Worm (Caenorhabditis elegans) whole organism, late embryonic: Measurements from ENCODE around the gene ccar-1.

ENCODE experiments used
- C08G9.2 ChIP-seq: sonication (generic microtip); optimal IDR thresholded peaks from 2 replicates; lab custom pipeline; 2016; ENCODE audit warnings: mild to moderate bottlenecking, missing genetic modification characterization, moderate library complexity, missing compliant biosample characterization
- K02D7.2 ChIP-seq: sonication (generic microtip); optimal IDR thresholded peaks from 2 replicates; lab custom pipeline; 2017; ENCODE audit warnings: mild to moderate bottlenecking, missing genetic modification characterization, missing compliant biosample characterization
- T23F11.4 ChIP-seq: fragments of 200-800 bp; sonication (Bioruptor generic); optimal IDR thresholded peaks from 2 replicates; lab custom pipeline; 2018; ENCODE audit warnings: mild to moderate bottlenecking, missing genetic modification characterization, missing compliant biosample characterization
- Y22D7AL.16 ChIP-seq: sonication (generic microtip); optimal IDR thresholded peaks from 2 replicates; lab custom pipeline; 2016; ENCODE audit warnings: missing genetic modification characterization, missing compliant biosample characterization
- ama-1 ChIP-seq: fragments of 150-350 bp; optimal IDR thresholded peaks from 2 replicates; lab custom pipeline; 2014
- ceh-18 ChIP-seq: sonication (generic microtip); optimal IDR thresholded peaks from 2 replicates; lab custom pipeline; 2016; ENCODE audit warnings: missing genetic modification characterization, missing compliant biosample characterization
- ceh-19 ChIP-seq: fragments of 200-800 bp; sonication (Bioruptor generic); optimal IDR thresholded peaks from 2 replicates; lab custom pipeline; 2018; ENCODE audit warnings: mild to moderate bottlenecking, missing genetic modification characterization, missing compliant biosample characterization
- ceh-2 ChIP-seq: sonication (generic microtip); optimal IDR thresholded peaks from 2 replicates; lab custom pipeline; 2016; ENCODE audit warnings: missing genotype, missing genetic modification characterization, missing compliant biosample characterization
- ceh-30 ChIP-seq: fragments of 150-350 bp; optimal IDR thresholded peaks from 2 replicates; lab custom pipeline; 2014; ENCODE audit warnings: missing biosample characterization, missing genetic modification characterization
- ceh-31 ChIP-seq: sonication (generic microtip); optimal IDR thresholded peaks from 2 replicates; lab custom pipeline; 2016; ENCODE audit warnings: missing genetic modification characterization, missing compliant biosample characterization
- ceh-48 ChIP-seq: sonication (generic microtip); optimal IDR thresholded peaks from 2 replicates; lab custom pipeline; 2016; ENCODE audit warnings: missing genetic modification characterization, inconsistent platforms, missing compliant biosample characterization
- ceh-9 ChIP-seq: sonication (generic microtip); optimal IDR thresholded peaks from 2 replicates; lab custom pipeline; 2016; ENCODE audit warnings: mild to moderate bottlenecking, missing genetic modification characterization, inconsistent platforms, missing compliant biosample characterization
- che-1 ChIP-seq: sonication (generic microtip); optimal IDR thresholded peaks from 2 replicates; lab custom pipeline; 2016; ENCODE audit warnings: mild to moderate bottlenecking, missing genetic modification characterization, missing compliant biosample characterization
- dmd-4 ChIP-seq: sonication (generic microtip); optimal IDR thresholded peaks from 2 replicates; lab custom pipeline; 2016; ENCODE audit warnings: borderline replicate concordance, missing genetic modification characterization, missing compliant biosample characterization
- dve-1 ChIP-seq: sonication (generic microtip); optimal IDR thresholded peaks from 2 replicates; lab custom pipeline; 2017; ENCODE audit warnings: antibody characterized with exemption, mild to moderate bottlenecking, missing genetic modification characterization, missing compliant biosample characterization
- elt-2 ChIP-seq: sonication (generic microtip); optimal IDR thresholded peaks from 2 replicates; lab custom pipeline; 2016; ENCODE audit warnings: missing genetic modification reagents, missing genetic modification characterization, missing compliant biosample characterization
- elt-4 ChIP-seq: sonication (generic microtip); optimal IDR thresholded peaks from 2 replicates; lab custom pipeline; 2016; ENCODE audit warnings: missing genetic modification characterization, missing compliant biosample characterization
- eyg-1 ChIP-seq: sonication (generic microtip); optimal IDR thresholded peaks from 2 replicates; lab custom pipeline; 2016; ENCODE audit warnings: missing genotype, missing genetic modification characterization, missing compliant biosample characterization
- fkh-6 ChIP-seq: sonication (generic microtip); optimal IDR thresholded peaks from 2 replicates; lab custom pipeline; 2016; ENCODE audit warnings: missing genetic modification characterization, missing compliant biosample characterization
- gmeb-2 ChIP-seq: sonication (generic microtip); optimal IDR thresholded peaks from 2 replicates; lab custom pipeline; 2016; ENCODE audit warnings: missing genetic modification characterization, inconsistent platforms, missing compliant biosample characterization
- hlh-13 ChIP-seq: fragments of 200-800 bp; sonication (Bioruptor generic); optimal IDR thresholded peaks from 2 replicates; lab custom pipeline; 2018; ENCODE audit warnings: mild to moderate bottlenecking, missing genetic modification characterization, missing compliant biosample characterization
- hlh-15 ChIP-seq: sonication (generic microtip); optimal IDR thresholded peaks from 2 replicates; lab custom pipeline; 2016; ENCODE audit warnings: missing genetic modification characterization, missing compliant biosample characterization
- hlh-30 ChIP-seq: sonication (generic microtip); optimal IDR thresholded peaks from 2 replicates; lab custom pipeline; 2017; ENCODE audit warnings: antibody characterized with exemption, missing genetic modification characterization, missing compliant biosample characterization; ENCODE audit not compliant: insufficient read depth
- hlh-6 ChIP-seq: sonication (generic microtip); optimal IDR thresholded peaks from 2 replicates; lab custom pipeline; 2016; ENCODE audit warnings: missing genotype, missing genetic modification characterization, missing compliant biosample characterization
- mec-3 ChIP-seq: sonication (generic microtip); optimal IDR thresholded peaks from 2 replicates; lab custom pipeline; 2016; ENCODE audit warnings: borderline replicate concordance, missing genetic modification characterization, missing compliant biosample characterization
- nfya-1 ChIP-seq: sonication (generic microtip); optimal IDR thresholded peaks from 2 replicates; lab custom pipeline; 2017; ENCODE audit warnings: missing genetic modification characterization, mild to moderate bottlenecking, missing compliant biosample characterization, antibody characterized with exemption, moderate library complexity
- nhr-232 ChIP-seq: sonication (generic microtip); optimal IDR thresholded peaks from 2 replicates; lab custom pipeline; 2016; ENCODE audit warnings: missing genetic modification characterization, missing compliant biosample characterization
- npax-4 ChIP-seq: sonication (generic microtip); optimal IDR thresholded peaks from 2 replicates; lab custom pipeline; 2016; ENCODE audit warnings: missing genetic modification characterization, missing compliant biosample characterization
- pag-3 ChIP-seq: sonication (generic microtip); optimal IDR thresholded peaks from 2 replicates; lab custom pipeline; 2016; ENCODE audit warnings: missing compliant biosample characterization, missing genetic modification characterization, borderline replicate concordance
- pat-9 ChIP-seq: fragments of 200-800 bp; sonication (Bioruptor generic); optimal IDR thresholded peaks from 2 replicates; lab custom pipeline; 2018; ENCODE audit warnings: mild to moderate bottlenecking, missing genetic modification characterization, moderate library complexity, missing compliant biosample characterization
- pax-1 ChIP-seq: fragments of 150-350 bp; optimal IDR thresholded peaks from 2 replicates; lab custom pipeline; 2014; ENCODE audit warnings: missing biosample characterization, missing genetic modification characterization
- pha-2 ChIP-seq: sonication (generic microtip); optimal IDR thresholded peaks from 2 replicates; lab custom pipeline; 2017; ENCODE audit warnings: mild to moderate bottlenecking, missing genetic modification characterization, missing compliant biosample characterization
- pha-4 ChIP-seq: fragments of 150-350 bp; optimal IDR thresholded peaks from 2 replicates; lab custom pipeline; 2018; ENCODE audit warnings: missing biosample characterization, missing genetic modification reagents, missing genetic modification characterization
- pqm-1 ChIP-seq: sonication (generic microtip); optimal IDR thresholded peaks from 2 replicates; lab custom pipeline; 2016; ENCODE audit warnings: missing genetic modification characterization, missing compliant biosample characterization
- pros-1 ChIP-seq: fragments of 150-350 bp; optimal IDR thresholded peaks from 2 replicates; lab custom pipeline; 2014; ENCODE audit warnings: missing biosample characterization, missing genetic modification reagents, missing genetic modification characterization
- sdc-2 ChIP-seq: sonication (generic microtip); optimal IDR thresholded peaks from 2 replicates; lab custom pipeline; 2016; ENCODE audit warnings: missing genotype, missing genetic modification characterization, missing compliant biosample characterization
- sox-2 ChIP-seq: fragments of 200-800 bp; sonication (Bioruptor generic); IDR thresholded peaks from 2 replicates; pipeline ENCODE4 v1.3.6; 2022; ENCODE audit warnings: missing genetic modification reagents, missing genetic modification characterization, missing compliant biosample characterization
- ttx-3 ChIP-seq: sonication (generic microtip); optimal IDR thresholded peaks from 2 replicates; lab custom pipeline; 2016; ENCODE audit warnings: missing genetic modification reagents, missing genetic modification characterization, missing compliant biosample characterization
- unc-3 ChIP-seq, 2 experiments: fragments of 200-800 bp in 1 of 2; sonication (Bioruptor generic) in 1 of 2; sonication (generic microtip) in 1 of 2; conservative IDR thresholded peaks in 1 of 2; optimal IDR thresholded peaks in 1 of 2; 2 replicates each; pipeline versions ENCODE4 v1.3.6 to Lab custom; 2016 to 2022; ENCODE audit warnings: missing compliant biosample characterization in 2 of 2, missing genetic modification characterization in 2 of 2, missing genetic modification reagents in 1 of 2
- unc-42 ChIP-seq: sonication (generic microtip); optimal IDR thresholded peaks from 2 replicates; lab custom pipeline; 2016; ENCODE audit warnings: missing genotype, missing genetic modification characterization, missing compliant biosample characterization
- unc-55 ChIP-seq: sonication (generic microtip); optimal IDR thresholded peaks from 2 replicates; lab custom pipeline; 2017; ENCODE audit warnings: missing biosample characterization, missing genetic modification reagents, missing genetic modification characterization

Gene ccar-1

DNA sequence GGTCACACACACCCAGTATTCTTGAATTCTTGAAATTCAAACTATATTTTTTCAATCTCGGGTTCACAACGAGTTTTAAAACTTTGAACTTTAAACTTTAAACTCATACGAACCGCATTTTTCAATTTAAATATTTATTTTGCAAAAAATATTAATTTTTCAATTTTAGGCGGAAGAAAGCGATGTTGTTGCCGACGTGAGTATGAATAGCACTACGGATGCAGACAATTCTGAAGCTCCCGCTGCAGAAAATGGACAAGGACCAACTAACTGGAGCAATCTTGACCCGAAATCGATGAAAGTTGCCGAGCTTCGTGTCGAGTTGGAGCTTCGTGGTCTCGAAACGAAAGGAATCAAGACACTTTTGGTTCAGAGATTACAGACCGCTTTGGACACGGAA is 3.1 kb downstream of the ccar-1 start:
- TF ChIP-seq nhr-232 (tag; lab: Kevin White, UChicago) (no peak), ceh-9 (no peak), ceh-19 (GFP tag; lab: Kevin White, UChicago) (no peak), pha-2 (tag; lab: Kevin White, UChicago) (no peak), pqm-1 (no peak), pros-1 (tag; lab: Kevin White, UChicago) (no peak), elt-4 (tag; lab: Kevin White, UChicago) (no peak), T23F11.4 (GFP tag; lab: Kevin White, UChicago) (no peak), nfya-1 (no peak), ama-1 (lab: Kevin White, UChicago) (no peak), ceh-18 (tag; lab: Kevin White, UChicago) (no peak), sdc-2 (tag; lab: Kevin White, UChicago) (no peak), dve-1 (no peak), unc-42 (tag; lab: Kevin White, UChicago) (no peak), sox-2 (GFP tag; lab: Robert Waterston, UW) (no peak), mec-3 (tag; lab: Kevin White, UChicago) (no peak), che-1 (tag; lab: Kevin White, UChicago) (no peak), pag-3 (tag; lab: Kevin White, UChicago) (no peak), pax-1 (tag; lab: Kevin White, UChicago) (no peak), ceh-31 (tag; lab: Kevin White, UChicago) (no peak)

DNA sequence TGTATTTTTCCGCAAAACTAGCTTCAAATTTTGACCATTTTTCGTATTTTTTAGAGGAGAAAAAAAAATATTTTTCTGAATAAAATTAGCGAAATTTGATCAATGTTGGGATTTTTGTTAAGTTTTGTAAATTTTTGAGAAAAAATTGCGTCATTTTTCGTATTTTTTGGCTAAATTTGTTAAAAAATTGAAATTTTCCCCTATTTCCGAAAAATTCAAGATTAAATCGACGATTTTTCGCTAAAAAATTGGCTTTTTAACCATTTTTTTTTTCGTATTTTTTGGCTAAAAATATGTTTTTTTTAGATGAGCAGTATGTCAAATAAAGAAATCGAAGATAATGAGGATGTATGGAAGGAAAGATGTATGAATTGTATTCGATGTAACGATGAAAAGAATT is 5.8 kb downstream of the ccar-1 start, which contains the start of gene cfp-1:
TSS of gene cfp-1 (plus strand) at position 301 of the 400 bp plus-strand sequence.
- TF ChIP-seq hlh-13 (GFP tag; lab: Kevin White, UChicago) (no peak), elt-2 (no peak), nhr-232 (tag; lab: Kevin White, UChicago) (no peak), unc-3 (GFP tag; conservative IDR thresholded peaks at IDR 0.05; lab: Robert Waterston, UW) (no peak), unc-3 (tag; optimal IDR thresholded peaks at IDR 0.05; lab: Kevin White, UChicago) (no peak), K02D7.2 (tag; lab: Kevin White, UChicago) (no peak), unc-42 (tag; lab: Kevin White, UChicago) (no peak), C08G9.2 (tag; lab: Kevin White, UChicago) (no peak), pha-4 (tag; lab: Kevin White, UChicago) (no peak), ceh-2 (tag; lab: Kevin White, UChicago) (no peak), npax-4 (tag; lab: Kevin White, UChicago) (no peak), hlh-30 (tag; lab: Kevin White, UChicago) (no peak), pax-1 (tag; lab: Kevin White, UChicago) (no peak), dmd-4 (tag; lab: Kevin White, UChicago) (no peak), ceh-18 (tag; lab: Kevin White, UChicago) (no peak), Y22D7AL.16 (no peak), unc-55 (GFP tag; lab: Kevin White, UChicago) (no peak)

DNA sequence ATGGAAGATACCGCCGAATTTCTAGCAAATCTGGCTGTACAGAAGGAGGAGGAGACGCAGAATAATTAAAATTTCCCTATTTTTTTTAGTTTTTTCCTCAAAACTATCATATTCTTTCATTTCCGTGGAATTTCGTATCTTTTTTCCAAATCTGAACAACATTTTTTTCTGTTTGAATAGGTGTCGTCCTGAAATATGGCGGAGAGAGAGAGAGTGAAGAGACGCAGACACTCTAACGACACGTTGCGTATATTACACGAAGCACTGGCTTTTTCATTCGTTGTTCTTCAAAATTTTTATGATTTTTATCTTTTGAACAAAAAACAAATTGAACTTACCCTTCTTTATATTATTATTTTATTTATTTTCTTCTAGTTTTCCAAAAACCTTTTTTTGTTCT is 11.6 kb downstream of the ccar-1 start:
- TF ChIP-seq hlh-15 (tag; lab: Kevin White, UChicago) (no peak), K02D7.2 (tag; lab: Kevin White, UChicago) (no peak), pat-9 (no peak), pros-1 (tag; lab: Kevin White, UChicago) (no peak), hlh-13 (GFP tag; lab: Kevin White, UChicago) (no peak), unc-55 (GFP tag; lab: Kevin White, UChicago) (no peak), ceh-30 (tag; lab: Kevin White, UChicago) (no peak), mec-3 (tag; lab: Kevin White, UChicago) (no peak), ttx-3 (tag; lab: Kevin White, UChicago) (no peak), eyg-1 (tag; lab: Kevin White, UChicago) (no peak), dve-1 (no peak), gmeb-2 (tag; lab: Kevin White, UChicago) (no peak), sox-2 (GFP tag; lab: Robert Waterston, UW) (no peak), dmd-4 (tag; lab: Kevin White, UChicago) (no peak), hlh-6 (tag; lab: Kevin White, UChicago) (no peak), fkh-6 (tag; lab: Kevin White, UChicago) (no peak), ceh-48 (tag; lab: Kevin White, UChicago) (no peak), ama-1 (lab: Kevin White, UChicago) (no peak)
- TF ChIP-seq, all 69 proteins: peak for 0
